Fruit fly (Drosophila melanogaster) whole organism: Measurements from ENCODE around the gene CG34316.

Source experiments
- CG8478 ChIP-seq: fragments of >200 bp; optimal IDR thresholded peaks from 2 replicates; lab custom pipeline; 2018; ENCODE audit warnings: inconsistent platforms
- Dll ChIP-seq: fragments of >200 bp; optimal IDR thresholded peaks from 2 replicates; lab custom pipeline; 2017

- TF ChIP-seq Dll: no peak
- no peak for TF ChIP-seq CG8478 (lab: Kevin White, UChicago)
Observed at dm6 chr3R:15198052-15198793, 32.2 kb upstream of the CG34316 start.
